Worm (Caenorhabditis elegans) whole organism, L1 larva: ENCODE results near the gene F17E5.2.

Experiments
- C16A3.4 ChIP-seq: fragments of 150-350 bp; optimal IDR thresholded peaks from 2 replicates; lab custom pipeline; 2014; ENCODE audit warnings: missing biosample characterization, missing genetic modification characterization
- C34B4.2 ChIP-seq: sonication (generic microtip); optimal IDR thresholded peaks from 2 replicates; lab custom pipeline; 2017; ENCODE audit warnings: mild to moderate bottlenecking, missing genetic modification characterization, missing compliant biosample characterization
- F16B12.6 ChIP-seq: fragments of 150-350 bp; optimal IDR thresholded peaks from 2 replicates; lab custom pipeline; 2014; ENCODE audit warnings: missing biosample characterization, missing genetic modification characterization
- alr-1 ChIP-seq: fragments of 200-800 bp; sonication (Bioruptor generic); optimal IDR thresholded peaks from 2 replicates; lab custom pipeline; 2018; ENCODE audit warnings: borderline replicate concordance, mild to moderate bottlenecking, missing genetic modification characterization, missing compliant biosample characterization
- aly-2 ChIP-seq: fragments of 150-350 bp; optimal IDR thresholded peaks from 2 replicates; lab custom pipeline; 2014; ENCODE audit warnings: missing biosample characterization, missing genetic modification characterization
- ceh-63 ChIP-seq: fragments of 200-800 bp; sonication (Bioruptor generic); optimal IDR thresholded peaks from 2 replicates; lab custom pipeline; 2018; ENCODE audit warnings: mild to moderate bottlenecking, missing genetic modification characterization, missing compliant biosample characterization
- ceh-8 ChIP-seq: fragments of 200-800 bp; sonication (Bioruptor generic); optimal IDR thresholded peaks from 2 replicates; lab custom pipeline; 2018; ENCODE audit warnings: mild to moderate bottlenecking, missing genetic modification characterization, moderate library complexity, missing compliant biosample characterization
- ceh-82 ChIP-seq, 3 experiments: fragments of 150-350 bp in 1 of 3; sonication (generic microtip) in 2 of 3; optimal IDR thresholded peaks; 2 replicates each; lab custom pipeline; 2014 to 2017; ENCODE audit warnings: missing biosample characterization in 3 of 3, missing genetic modification characterization in 3 of 3
- ceh-90 ChIP-seq: sonication (generic microtip); optimal IDR thresholded peaks from 2 replicates; lab custom pipeline; 2016; ENCODE audit warnings: missing genetic modification characterization, missing compliant biosample characterization
- dpl-1 ChIP-seq, 3 experiments: fragments of 150-350 bp in 2 of 3; sonication (generic microtip) in 1 of 3; optimal IDR thresholded peaks; 2 replicates each; lab custom pipeline; 2014 to 2017; ENCODE audit warnings: missing biosample characterization in 3 of 3, missing genetic modification characterization in 3 of 3, missing genetic modification reagents in 3 of 3
- efl-1 ChIP-seq, 4 experiments: fragments of 150-350 bp; optimal IDR thresholded peaks in 3 of 4; peaks in 1 of 4; 1 replicate in 1 of 4; 2 replicates in 3 of 4; lab custom pipeline; 2014; ENCODE audit warnings: missing biosample characterization in 2 of 4, missing genetic modification characterization in 2 of 4, missing genetic modification reagents in 2 of 4
- efl-3 ChIP-seq: fragments of 200-800 bp; sonication (Bioruptor generic); optimal IDR thresholded peaks from 2 replicates; lab custom pipeline; 2018; ENCODE audit warnings: mild to moderate bottlenecking, missing genetic modification characterization, missing compliant biosample characterization
- elt-2 ChIP-seq: sonication (generic microtip); optimal IDR thresholded peaks from 2 replicates; lab custom pipeline; 2016; ENCODE audit warnings: missing genetic modification characterization, mild to moderate bottlenecking, inconsistent platforms, missing compliant biosample characterization, missing genetic modification reagents
- elt-3 ChIP-seq, 6 experiments: fragments of 150-350 bp in 1 of 6; sonication (generic microtip); optimal IDR thresholded peaks; 2 replicates each; lab custom pipeline; 2017 to 2018; ENCODE audit warnings: missing biosample characterization in 6 of 6, missing genetic modification characterization in 6 of 6, inconsistent platforms in 1 of 6
- ets-5 ChIP-seq: fragments of 200-800 bp; sonication (Bioruptor generic); IDR thresholded peaks from 2 replicates; pipeline ENCODE4 v1.3.6; 2022; ENCODE audit warnings: missing genetic modification characterization, missing compliant biosample characterization
- fkh-4 ChIP-seq: sonication (generic microtip); optimal IDR thresholded peaks from 2 replicates; lab custom pipeline; 2016; ENCODE audit warnings: missing compliant biosample characterization, missing genetic modification characterization, borderline replicate concordance
- fkh-8 ChIP-seq: sonication (generic microtip); optimal IDR thresholded peaks from 2 replicates; lab custom pipeline; 2016; ENCODE audit warnings: mild to moderate bottlenecking, missing genetic modification characterization, missing compliant biosample characterization
- fos-1 ChIP-seq: fragments of 150-350 bp; optimal IDR thresholded peaks from 2 replicates; lab custom pipeline; 2014; ENCODE audit warnings: missing biosample characterization, missing genetic modification characterization
- grh-1 ChIP-seq: fragments of 200-800 bp; sonication (Bioruptor generic); IDR thresholded peaks from 2 replicates; pipeline ENCODE4 v1.3.6; 2022; ENCODE audit warnings: missing genetic modification reagents, missing genetic modification characterization, missing compliant biosample characterization
- hlh-17 ChIP-seq: fragments of 200-800 bp; sonication (Bioruptor generic); optimal IDR thresholded peaks from 2 replicates; lab custom pipeline; 2018; ENCODE audit warnings: missing genetic modification characterization, mild to moderate bottlenecking, missing compliant biosample characterization, moderate library complexity, borderline replicate concordance
- hlh-4 ChIP-seq: sonication (generic microtip); optimal IDR thresholded peaks from 2 replicates; lab custom pipeline; 2016; ENCODE audit warnings: mild to moderate bottlenecking, missing genetic modification characterization, missing compliant biosample characterization
- irx-1 ChIP-seq: sonication (generic microtip); optimal IDR thresholded peaks from 2 replicates; lab custom pipeline; 2016; ENCODE audit warnings: missing genetic modification characterization, missing compliant biosample characterization
- jun-1 ChIP-seq: fragments of 150-350 bp; optimal IDR thresholded peaks from 2 replicates; lab custom pipeline; 2014; ENCODE audit warnings: missing biosample characterization, missing genetic modification reagents, missing genetic modification characterization
- lin-15B ChIP-seq: fragments of 150-350 bp; sonication (generic microtip); optimal IDR thresholded peaks from 3 replicates; lab custom pipeline; 2014; ENCODE audit warnings: missing biosample characterization, missing genetic modification characterization
- lin-35 ChIP-seq, 2 experiments: fragments of 150-350 bp; optimal IDR thresholded peaks; 2 replicates each; lab custom pipeline; 2014; ENCODE audit warnings: missing biosample characterization in 2 of 2, missing genetic modification characterization in 2 of 2, missing genetic modification reagents in 2 of 2
- lin-39 ChIP-seq: fragments of 150-350 bp; optimal IDR thresholded peaks from 2 replicates; lab custom pipeline; 2014; ENCODE audit warnings: missing biosample characterization, missing genetic modification reagents, missing genetic modification characterization
- lir-3 ChIP-seq: sonication (generic microtip); optimal IDR thresholded peaks from 2 replicates; lab custom pipeline; 2016; ENCODE audit warnings: mild to moderate bottlenecking, missing genetic modification characterization, moderate library complexity, missing compliant biosample characterization; ENCODE audit not compliant: poor library complexity
- lsy-2 ChIP-seq, 2 experiments: fragments of 150-350 bp; optimal IDR thresholded peaks; 2 replicates each; lab custom pipeline; 2014; ENCODE audit warnings: missing biosample characterization in 2 of 2, missing genetic modification characterization in 2 of 2
- mdl-1 ChIP-seq, 2 experiments: fragments of 150-350 bp; optimal IDR thresholded peaks; 2 replicates each; lab custom pipeline; 2014 to 2017; ENCODE audit warnings: missing biosample characterization in 2 of 2, missing genetic modification characterization in 2 of 2, inconsistent platforms in 1 of 2
- mef-2 ChIP-seq: fragments of 150-350 bp; optimal IDR thresholded peaks from 2 replicates; lab custom pipeline; 2014; ENCODE audit warnings: missing biosample characterization, missing genetic modification characterization
- mep-1 ChIP-seq: fragments of 150-350 bp; optimal IDR thresholded peaks from 2 replicates; lab custom pipeline; 2014; ENCODE audit warnings: missing biosample characterization, missing genetic modification characterization
- nhr-19 ChIP-seq: fragments of 200-800 bp; sonication (Bioruptor generic); conservative IDR thresholded peaks from 2 replicates; pipeline ENCODE4 v1.3.6; 2022; ENCODE audit warnings: missing genetic modification characterization, missing compliant biosample characterization
- nhr-20 ChIP-seq: sonication (generic microtip); optimal IDR thresholded peaks from 2 replicates; lab custom pipeline; 2016; ENCODE audit warnings: mild to moderate bottlenecking, missing genetic modification characterization, missing compliant biosample characterization
- nhr-28 ChIP-seq: fragments of 150-350 bp; optimal IDR thresholded peaks from 2 replicates; lab custom pipeline; 2014; ENCODE audit warnings: missing biosample characterization, missing genetic modification characterization
- nhr-71 ChIP-seq: sonication (generic microtip); optimal IDR thresholded peaks from 2 replicates; lab custom pipeline; 2016; ENCODE audit warnings: mild to moderate bottlenecking, missing genetic modification characterization, moderate library complexity, missing compliant biosample characterization
- nhr-76 ChIP-seq: sonication (generic microtip); optimal IDR thresholded peaks from 2 replicates; lab custom pipeline; 2017; ENCODE audit warnings: missing biosample characterization, missing genetic modification characterization
- nhr-77 ChIP-seq: fragments of 150-350 bp; optimal IDR thresholded peaks from 2 replicates; lab custom pipeline; 2014; ENCODE audit warnings: missing biosample characterization, missing genetic modification characterization
- nhr-84 ChIP-seq: sonication (generic microtip); optimal IDR thresholded peaks from 2 replicates; lab custom pipeline; 2017; ENCODE audit warnings: missing biosample characterization, missing genetic modification characterization
- nhr-85 ChIP-seq: sonication (generic microtip); peaks from one replicate; lab custom pipeline; 2016; ENCODE audit warnings: missing genetic modification characterization, inconsistent platforms, missing compliant biosample characterization
- pag-3 ChIP-seq: sonication (generic microtip); optimal IDR thresholded peaks from 2 replicates; lab custom pipeline; 2017; ENCODE audit warnings: missing genetic modification characterization, mild to moderate bottlenecking, missing compliant biosample characterization, antibody characterized with exemption, borderline replicate concordance; ENCODE audit not compliant: insufficient read depth
- pax-3 ChIP-seq: fragments of 200-800 bp; sonication (Bioruptor generic); optimal IDR thresholded peaks from 2 replicates; lab custom pipeline; 2018; ENCODE audit warnings: mild to moderate bottlenecking, missing genetic modification characterization, moderate library complexity, missing compliant biosample characterization
- sptf-1 ChIP-seq: fragments of 150-350 bp; optimal IDR thresholded peaks from 2 replicates; lab custom pipeline; 2014; ENCODE audit warnings: missing biosample characterization, missing genetic modification characterization
- sup-37 ChIP-seq: fragments of 200-800 bp; sonication (Bioruptor generic); optimal IDR thresholded peaks from 2 replicates; lab custom pipeline; 2018; ENCODE audit warnings: mild to moderate bottlenecking, missing genetic modification characterization, missing compliant biosample characterization
- swsn-7 ChIP-seq: sonication (generic microtip); optimal IDR thresholded peaks from 2 replicates; lab custom pipeline; 2016; ENCODE audit warnings: missing genetic modification characterization, missing compliant biosample characterization
- tlp-1 ChIP-seq: fragments of 150-350 bp; optimal IDR thresholded peaks from 2 replicates; lab custom pipeline; 2014; ENCODE audit warnings: missing biosample characterization, missing genetic modification characterization
- unc-30 ChIP-seq: sonication (generic microtip); optimal IDR thresholded peaks from 2 replicates; lab custom pipeline; 2017; ENCODE audit warnings: missing biosample characterization, missing genetic modification characterization
- unc-62 ChIP-seq: fragments of 150-350 bp; optimal IDR thresholded peaks from 2 replicates; lab custom pipeline; 2014; ENCODE audit warnings: missing biosample characterization, missing genetic modification reagents, missing genetic modification characterization
- unc-98 ChIP-seq: fragments of 200-800 bp; sonication (Bioruptor generic); IDR thresholded peaks from 2 replicates; pipeline ENCODE4 v1.3.6; 2022; ENCODE audit warnings: missing genetic modification characterization, missing compliant biosample characterization
- vab-15 ChIP-seq: sonication (generic microtip); optimal IDR thresholded peaks from 2 replicates; lab custom pipeline; 2017; ENCODE audit warnings: missing genotype, mild to moderate bottlenecking, missing genetic modification characterization, missing compliant biosample characterization
- xbp-1 ChIP-seq: sonication (generic microtip); optimal IDR thresholded peaks from 2 replicates; lab custom pipeline; 2016; ENCODE audit warnings: missing genetic modification characterization, missing compliant biosample characterization
- zag-1 ChIP-seq: fragments of 150-350 bp; optimal IDR thresholded peaks from 2 replicates; lab custom pipeline; 2014; ENCODE audit warnings: missing biosample characterization, missing genetic modification characterization
- zip-4 ChIP-seq: fragments of 200-800 bp; sonication (Bioruptor generic); optimal IDR thresholded peaks from 2 replicates; lab custom pipeline; 2018; ENCODE audit warnings: mild to moderate bottlenecking, missing genetic modification characterization, moderate library complexity, missing compliant biosample characterization

The F17E5.2 gene

ce11 chrX:12367498-12367897, 26.6 kb upstream of the F17E5.2 start:
- no peak for TF ChIP-seq dpl-1 (GFP tag; optimal IDR thresholded peaks at IDR 0.05; lab: Kevin White, UChicago)
- no peak for TF ChIP-seq unc-30 (tag; lab: Kevin White, UChicago)
- no peak for TF ChIP-seq lin-39
- no peak for TF ChIP-seq fos-1 (tag; lab: Kevin White, UChicago)
- peak in 1 of 2 experiments; percentile 11 for TF ChIP-seq efl-1 (optimal IDR thresholded peaks at IDR 0.05; lab: Kevin White, UChicago)
- no peak for TF ChIP-seq efl-1 (GFP tag; optimal IDR thresholded peaks at IDR 0.05 in 1 of 2; lab: Kevin White, UChicago)
- no peak for TF ChIP-seq nhr-28 (tag; lab: Kevin White, UChicago)
- no peak for TF ChIP-seq nhr-76 (tag; lab: Kevin White, UChicago)
- no peak for TF ChIP-seq ceh-8 (GFP tag; lab: Kevin White, UChicago)
- no peak for TF ChIP-seq F16B12.6 (tag; lab: Kevin White, UChicago)
- TF ChIP-seq pax-3: no peak
- no peak for TF ChIP-seq pag-3
- TF ChIP-seq C16A3.4 (tag; lab: Kevin White, UChicago): peak; percentile 41
- peak; percentile 43 for TF ChIP-seq nhr-85 (tag; lab: Kevin White, UChicago)
- no peak for TF ChIP-seq nhr-84
- no peak for TF ChIP-seq ets-5 (GFP tag; lab: Robert Waterston, UW)
- no peak for TF ChIP-seq fkh-8 (tag; lab: Kevin White, UChicago)
- TF ChIP-seq ceh-82 (tag; optimal IDR thresholded peaks at IDR 0.05; lab: Kevin White, UChicago): peak; percentile 36 to 61 (median 61)
- TF ChIP-seq mep-1 (tag; lab: Kevin White, UChicago): peak; percentile 57
- no peak for TF ChIP-seq sptf-1 (tag; lab: Kevin White, UChicago)
- no peak for TF ChIP-seq zag-1
- TF ChIP-seq ceh-90 (tag; lab: Kevin White, UChicago): no peak
- TF ChIP-seq lin-15B (tag; lab: Kevin White, UChicago): no peak
- TF ChIP-seq hlh-4 (tag; lab: Kevin White, UChicago): no peak
- no peak for TF ChIP-seq jun-1 (tag; lab: Kevin White, UChicago)
- TF ChIP-seq unc-98 (GFP tag; lab: Robert Waterston, UW): no peak
- peak in 1 of 2 experiments; percentile 55 for TF ChIP-seq lin-35 (GFP tag; optimal IDR thresholded peaks at IDR 0.05; lab: Kevin White, UChicago)
- no peak for TF ChIP-seq lir-3
- TF ChIP-seq mdl-1 (tag; optimal IDR thresholded peaks at IDR 0.05; lab: Kevin White, UChicago): peak in 1 of 2 experiments; percentile 45
- TF ChIP-seq elt-3 (tag; optimal IDR thresholded peaks at IDR 0.05; lab: Kevin White, UChicago): no peak
- TF ChIP-seq C34B4.2 (tag; lab: Kevin White, UChicago): no peak
- TF ChIP-seq zip-4 (GFP tag; lab: Kevin White, UChicago): no peak
- no peak for TF ChIP-seq vab-15 (tag; lab: Kevin White, UChicago)
- no peak for TF ChIP-seq aly-2
- TF ChIP-seq mef-2 (tag; lab: Kevin White, UChicago): no peak
- no peak for TF ChIP-seq sup-37
- TF ChIP-seq nhr-19: peak; percentile 56
- TF ChIP-seq irx-1 (tag; lab: Kevin White, UChicago): peak; percentile 22
- TF ChIP-seq alr-1 (tag; lab: Kevin White, UChicago): no peak
- peak; percentile 47 for TF ChIP-seq nhr-71 (tag; lab: Kevin White, UChicago)
- TF ChIP-seq xbp-1 (tag; lab: Kevin White, UChicago): no peak
- no peak for TF ChIP-seq ceh-63 (GFP tag; lab: Kevin White, UChicago)
- TF ChIP-seq grh-1 (GFP tag; lab: Robert Waterston, UW): no peak
- TF ChIP-seq nhr-20 (tag; lab: Kevin White, UChicago): peak; percentile 29
- TF ChIP-seq tlp-1 (tag; lab: Kevin White, UChicago): no peak
- TF ChIP-seq efl-3 (GFP tag; lab: Kevin White, UChicago): no peak
- no peak for TF ChIP-seq elt-2 (tag; lab: Kevin White, UChicago)
- no peak for TF ChIP-seq lsy-2 (tag; optimal IDR thresholded peaks at IDR 0.05; lab: Kevin White, UChicago)
- TF ChIP-seq unc-62 (GFP tag; lab: Kevin White, UChicago): no peak
- peak; percentile 16 for TF ChIP-seq nhr-77
- no peak for TF ChIP-seq fkh-4 (tag; lab: Kevin White, UChicago)
- TF ChIP-seq swsn-7 (tag; lab: Kevin White, UChicago): peak; percentile 24
- TF ChIP-seq hlh-17: no peak
